Worm (Caenorhabditis elegans) whole organism, young adult: Measurements from ENCODE around the gene ulp-1.

Experiments used
- B0261.1 ChIP-seq: sonication (generic microtip); optimal IDR thresholded peaks from 2 replicates; lab custom pipeline; 2016; ENCODE audit warnings: mild to moderate bottlenecking, missing genetic modification characterization, moderate library complexity, missing compliant biosample characterization
- aptf-2 ChIP-seq: fragments of 200-800 bp; sonication (Bioruptor generic); conservative IDR thresholded peaks from 2 replicates; pipeline ENCODE4 v1.3.6; 2022; ENCODE audit warnings: missing genetic modification reagents, missing genetic modification characterization, missing compliant biosample characterization
- bed-1 ChIP-seq: fragments of 200-800 bp; sonication (Bioruptor generic); IDR thresholded peaks from 2 replicates; pipeline ENCODE4 v1.3.6; 2022; ENCODE audit warnings: missing genetic modification reagents, missing genetic modification characterization, missing compliant biosample characterization
- him-1 ChIP-seq: sonication (generic microtip); optimal IDR thresholded peaks from 2 replicates; lab custom pipeline; 2016; ENCODE audit warnings: missing genotype, missing genetic modification reagents, missing genetic modification characterization, missing compliant biosample characterization
- lin-26 ChIP-seq: fragments of 200-800 bp; sonication (Bioruptor generic); IDR thresholded peaks from 2 replicates; pipeline ENCODE4 v1.3.6; 2022; ENCODE audit warnings: missing genetic modification reagents, missing genetic modification characterization, missing compliant biosample characterization
- snpc-4 ChIP-seq, 5 experiments: fragments of 150-350 bp in 1 of 5; sonication (generic microtip) in 4 of 5; optimal IDR thresholded peaks; 2 replicates each; lab custom pipeline; 2014 to 2018; ENCODE audit warnings: missing genetic modification characterization in 5 of 5, missing biosample characterization in 3 of 5, antibody characterized with exemption in 2 of 5, mild to moderate bottlenecking in 2 of 5, missing compliant biosample characterization in 2 of 5, missing genotype in 2 of 5, moderate library complexity in 2 of 5, missing genetic modification reagents in 1 of 5
- unc-130 ChIP-seq: sonication (generic microtip); optimal IDR thresholded peaks from 2 replicates; lab custom pipeline; 2016; ENCODE audit warnings: missing genetic modification reagents, missing genetic modification characterization, missing compliant biosample characterization

DNA sequence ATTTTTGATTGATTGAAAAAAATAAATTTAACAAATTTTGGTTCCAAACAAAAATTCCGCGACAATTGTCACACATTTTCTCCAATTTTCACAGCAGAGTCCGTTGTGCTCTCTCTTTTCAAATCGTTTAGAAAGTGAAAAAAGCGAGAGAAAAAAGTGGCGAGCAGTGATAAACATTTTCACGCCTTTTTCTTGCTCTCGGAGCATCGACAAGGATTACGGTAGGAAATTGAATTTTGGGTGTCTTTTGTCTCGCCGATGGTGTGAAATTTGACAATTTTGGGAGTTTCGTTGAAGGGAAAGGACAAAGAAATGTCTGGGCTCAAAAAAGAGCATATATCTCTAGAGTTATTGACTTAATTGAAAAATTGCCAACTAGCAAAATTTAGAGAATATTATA lies 35.1 kb downstream of the ulp-1 start:
- no peak for TF ChIP-seq B0261.1 (tag; lab: Kevin White, UChicago)
- TF ChIP-seq lin-26 (GFP tag; lab: Robert Waterston, UW): no peak
- TF ChIP-seq aptf-2 (GFP tag; lab: Robert Waterston, UW): no peak
- peak; percentile 47 for TF ChIP-seq him-1 (tag; lab: Kevin White, UChicago)
- TF ChIP-seq bed-1 (GFP tag; lab: Robert Waterston, UW): no peak
- TF ChIP-seq unc-130 (GFP tag; lab: Kevin White, UChicago): no peak
- no peak for TF ChIP-seq snpc-4 (GFP tag; optimal IDR thresholded peaks at IDR 0.05; lab: Kevin White, UChicago)
- no peak for TF ChIP-seq snpc-4 (tag; optimal IDR thresholded peaks at IDR 0.05; lab: Kevin White, UChicago)
